Worm (Caenorhabditis elegans) whole organism, L1 larva: ENCODE results near the gene atg-18.

Source experiments
- C04F5.9 ChIP-seq: sonication (generic microtip); optimal IDR thresholded peaks from 2 replicates; lab custom pipeline; 2016; ENCODE audit warnings: missing genetic modification characterization, missing compliant biosample characterization
- F16B12.6 ChIP-seq: fragments of 150-350 bp; optimal IDR thresholded peaks from 2 replicates; lab custom pipeline; 2014; ENCODE audit warnings: missing biosample characterization, missing genetic modification characterization
- aha-1 ChIP-seq: fragments of 150-350 bp; optimal IDR thresholded peaks from 2 replicates; lab custom pipeline; 2014; ENCODE audit warnings: missing biosample characterization, missing genetic modification characterization
- ceh-82 ChIP-seq, 3 experiments: fragments of 150-350 bp in 1 of 3; sonication (generic microtip) in 2 of 3; optimal IDR thresholded peaks; 2 replicates each; lab custom pipeline; 2014 to 2017; ENCODE audit warnings: missing biosample characterization in 3 of 3, missing genetic modification characterization in 3 of 3
- ceh-88 ChIP-seq: fragments of 200-800 bp; sonication (Bioruptor generic); IDR thresholded peaks from 2 replicates; pipeline ENCODE4 v1.3.6; 2022; ENCODE audit warnings: missing genetic modification characterization, missing compliant biosample characterization
- ceh-90 ChIP-seq: sonication (generic microtip); optimal IDR thresholded peaks from 2 replicates; lab custom pipeline; 2016; ENCODE audit warnings: missing genetic modification characterization, missing compliant biosample characterization
- ces-1 ChIP-seq: fragments of 150-350 bp; optimal IDR thresholded peaks from 2 replicates; lab custom pipeline; 2014; ENCODE audit warnings: missing biosample characterization, missing genetic modification reagents, missing genetic modification characterization
- efl-1 ChIP-seq, 4 experiments: fragments of 150-350 bp; optimal IDR thresholded peaks in 3 of 4; peaks in 1 of 4; 1 replicate in 1 of 4; 2 replicates in 3 of 4; lab custom pipeline; 2014; ENCODE audit warnings: missing biosample characterization in 2 of 4, missing genetic modification characterization in 2 of 4, missing genetic modification reagents in 2 of 4
- efl-3 ChIP-seq: fragments of 200-800 bp; sonication (Bioruptor generic); optimal IDR thresholded peaks from 2 replicates; lab custom pipeline; 2018; ENCODE audit warnings: mild to moderate bottlenecking, missing genetic modification characterization, missing compliant biosample characterization
- egl-13 ChIP-seq: sonication (generic microtip); optimal IDR thresholded peaks from 2 replicates; lab custom pipeline; 2016; ENCODE audit warnings: missing genotype, missing genetic modification reagents, missing genetic modification characterization, missing compliant biosample characterization
- elt-2 ChIP-seq: sonication (generic microtip); optimal IDR thresholded peaks from 2 replicates; lab custom pipeline; 2016; ENCODE audit warnings: missing genetic modification characterization, mild to moderate bottlenecking, inconsistent platforms, missing compliant biosample characterization, missing genetic modification reagents
- elt-3 ChIP-seq, 6 experiments: fragments of 150-350 bp in 1 of 6; sonication (generic microtip); optimal IDR thresholded peaks; 2 replicates each; lab custom pipeline; 2017 to 2018; ENCODE audit warnings: missing biosample characterization in 6 of 6, missing genetic modification characterization in 6 of 6, inconsistent platforms in 1 of 6
- ets-5 ChIP-seq: fragments of 200-800 bp; sonication (Bioruptor generic); IDR thresholded peaks from 2 replicates; pipeline ENCODE4 v1.3.6; 2022; ENCODE audit warnings: missing genetic modification characterization, missing compliant biosample characterization
- fkh-10 ChIP-seq: sonication (generic microtip); optimal IDR thresholded peaks from 2 replicates; lab custom pipeline; 2017; ENCODE audit warnings: missing biosample characterization, missing genetic modification reagents, missing genetic modification characterization
- fkh-4 ChIP-seq: sonication (generic microtip); optimal IDR thresholded peaks from 2 replicates; lab custom pipeline; 2016; ENCODE audit warnings: missing compliant biosample characterization, missing genetic modification characterization, borderline replicate concordance
- fkh-8 ChIP-seq: sonication (generic microtip); optimal IDR thresholded peaks from 2 replicates; lab custom pipeline; 2016; ENCODE audit warnings: mild to moderate bottlenecking, missing genetic modification characterization, missing compliant biosample characterization
- grh-1 ChIP-seq: fragments of 200-800 bp; sonication (Bioruptor generic); IDR thresholded peaks from 2 replicates; pipeline ENCODE4 v1.3.6; 2022; ENCODE audit warnings: missing genetic modification reagents, missing genetic modification characterization, missing compliant biosample characterization
- hpl-2 ChIP-seq: fragments of 150-350 bp; optimal IDR thresholded peaks from 2 replicates; lab custom pipeline; 2014; ENCODE audit warnings: missing biosample characterization, missing genetic modification reagents, missing genetic modification characterization
- irx-1 ChIP-seq: sonication (generic microtip); optimal IDR thresholded peaks from 2 replicates; lab custom pipeline; 2016; ENCODE audit warnings: missing genetic modification characterization, missing compliant biosample characterization
- jun-1 ChIP-seq: fragments of 150-350 bp; optimal IDR thresholded peaks from 2 replicates; lab custom pipeline; 2014; ENCODE audit warnings: missing biosample characterization, missing genetic modification reagents, missing genetic modification characterization
- lin-14 ChIP-seq: fragments of 200-800 bp; sonication (Bioruptor generic); optimal IDR thresholded peaks from 2 replicates; lab custom pipeline; 2018; ENCODE audit warnings: mild to moderate bottlenecking, missing genetic modification characterization, moderate library complexity, missing compliant biosample characterization
- lin-35 ChIP-seq, 2 experiments: fragments of 150-350 bp; optimal IDR thresholded peaks; 2 replicates each; lab custom pipeline; 2014; ENCODE audit warnings: missing biosample characterization in 2 of 2, missing genetic modification characterization in 2 of 2, missing genetic modification reagents in 2 of 2
- lin-39 ChIP-seq: fragments of 150-350 bp; optimal IDR thresholded peaks from 2 replicates; lab custom pipeline; 2014; ENCODE audit warnings: missing biosample characterization, missing genetic modification reagents, missing genetic modification characterization
- mdl-1 ChIP-seq, 2 experiments: fragments of 150-350 bp; optimal IDR thresholded peaks; 2 replicates each; lab custom pipeline; 2014 to 2017; ENCODE audit warnings: missing biosample characterization in 2 of 2, missing genetic modification characterization in 2 of 2, inconsistent platforms in 1 of 2
- nhr-11 ChIP-seq: fragments of 150-350 bp; optimal IDR thresholded peaks from 2 replicates; lab custom pipeline; 2014; ENCODE audit warnings: missing biosample characterization, missing genetic modification characterization
- nhr-12 ChIP-seq: sonication (generic microtip); optimal IDR thresholded peaks from 2 replicates; lab custom pipeline; 2017; ENCODE audit warnings: missing biosample characterization, missing genetic modification characterization
- nhr-20 ChIP-seq: sonication (generic microtip); optimal IDR thresholded peaks from 2 replicates; lab custom pipeline; 2016; ENCODE audit warnings: mild to moderate bottlenecking, missing genetic modification characterization, missing compliant biosample characterization
- nhr-28 ChIP-seq: fragments of 150-350 bp; optimal IDR thresholded peaks from 2 replicates; lab custom pipeline; 2014; ENCODE audit warnings: missing biosample characterization, missing genetic modification characterization
- nhr-47 ChIP-seq: sonication (generic microtip); optimal IDR thresholded peaks from 2 replicates; lab custom pipeline; 2016; ENCODE audit warnings: mild to moderate bottlenecking, missing genetic modification characterization, moderate library complexity, missing compliant biosample characterization
- nhr-71 ChIP-seq: sonication (generic microtip); optimal IDR thresholded peaks from 2 replicates; lab custom pipeline; 2016; ENCODE audit warnings: mild to moderate bottlenecking, missing genetic modification characterization, moderate library complexity, missing compliant biosample characterization
- nhr-85 ChIP-seq: sonication (generic microtip); peaks from one replicate; lab custom pipeline; 2016; ENCODE audit warnings: missing genetic modification characterization, inconsistent platforms, missing compliant biosample characterization
- nhr-90 ChIP-seq: sonication (generic microtip); optimal IDR thresholded peaks from 2 replicates; lab custom pipeline; 2016; ENCODE audit warnings: mild to moderate bottlenecking, missing genetic modification characterization, missing compliant biosample characterization; ENCODE audit not compliant: poor library complexity
- pax-3 ChIP-seq: fragments of 200-800 bp; sonication (Bioruptor generic); optimal IDR thresholded peaks from 2 replicates; lab custom pipeline; 2018; ENCODE audit warnings: mild to moderate bottlenecking, missing genetic modification characterization, moderate library complexity, missing compliant biosample characterization
- pqm-1 ChIP-seq: sonication (generic microtip); optimal IDR thresholded peaks from 3 replicates; lab custom pipeline; 2017; ENCODE audit warnings: missing biosample characterization, missing genetic modification characterization
- skn-1 ChIP-seq: fragments of 150-350 bp; optimal IDR thresholded peaks from 2 replicates; lab custom pipeline; 2014; ENCODE audit warnings: missing biosample characterization, missing genetic modification characterization
- sox-4 ChIP-seq: sonication (generic microtip); optimal IDR thresholded peaks from 2 replicates; lab custom pipeline; 2016; ENCODE audit warnings: missing genetic modification characterization, missing compliant biosample characterization
- swsn-7 ChIP-seq: sonication (generic microtip); optimal IDR thresholded peaks from 2 replicates; lab custom pipeline; 2016; ENCODE audit warnings: missing genetic modification characterization, missing compliant biosample characterization
- tbx-2 ChIP-seq: sonication (generic microtip); optimal IDR thresholded peaks from 2 replicates; lab custom pipeline; 2016; ENCODE audit warnings: missing genetic modification characterization, missing compliant biosample characterization
- tlp-1 ChIP-seq: fragments of 150-350 bp; optimal IDR thresholded peaks from 2 replicates; lab custom pipeline; 2014; ENCODE audit warnings: missing biosample characterization, missing genetic modification characterization
- unc-30 ChIP-seq: sonication (generic microtip); optimal IDR thresholded peaks from 2 replicates; lab custom pipeline; 2017; ENCODE audit warnings: missing biosample characterization, missing genetic modification characterization
- unc-86 ChIP-seq: sonication (generic microtip); optimal IDR thresholded peaks from 2 replicates; lab custom pipeline; 2016; ENCODE audit warnings: missing genetic modification characterization, missing compliant biosample characterization
- unc-98 ChIP-seq: fragments of 200-800 bp; sonication (Bioruptor generic); IDR thresholded peaks from 2 replicates; pipeline ENCODE4 v1.3.6; 2022; ENCODE audit warnings: missing genetic modification characterization, missing compliant biosample characterization
- vab-15 ChIP-seq: sonication (generic microtip); optimal IDR thresholded peaks from 2 replicates; lab custom pipeline; 2017; ENCODE audit warnings: missing genotype, mild to moderate bottlenecking, missing genetic modification characterization, missing compliant biosample characterization
- xbp-1 ChIP-seq: sonication (generic microtip); optimal IDR thresholded peaks from 2 replicates; lab custom pipeline; 2016; ENCODE audit warnings: missing genetic modification characterization, missing compliant biosample characterization
- zag-1 ChIP-seq: fragments of 150-350 bp; optimal IDR thresholded peaks from 2 replicates; lab custom pipeline; 2014; ENCODE audit warnings: missing biosample characterization, missing genetic modification characterization
- zip-4 ChIP-seq: fragments of 200-800 bp; sonication (Bioruptor generic); optimal IDR thresholded peaks from 2 replicates; lab custom pipeline; 2018; ENCODE audit warnings: mild to moderate bottlenecking, missing genetic modification characterization, moderate library complexity, missing compliant biosample characterization
- ztf-11 ChIP-seq, 2 experiments: sonication (generic microtip); optimal IDR thresholded peaks; 2 replicates each; lab custom pipeline; 2016 to 2017; ENCODE audit warnings: missing genetic modification characterization in 2 of 2, missing biosample characterization in 1 of 2, missing compliant biosample characterization in 1 of 2

Gene atg-18

ce11 chrV:8652177-8652576 is 21.1 kb upstream of the atg-18 start (continued):
- TF ChIP-seq irx-1, result peak; percentile 23
- no peak for TF ChIP-seq efl-3
- no peak for TF ChIP-seq mdl-1 (tag; optimal IDR thresholded peaks at IDR 0.05; lab: Kevin White, UChicago)
- no peak for TF ChIP-seq lin-39 (tag; lab: Kevin White, UChicago)
- TF ChIP-seq nhr-11, result no peak
- TF ChIP-seq nhr-90 (tag; lab: Kevin White, UChicago), result no peak
- no peak for TF ChIP-seq sox-4 (tag; lab: Kevin White, UChicago)

- TF ChIP-seq F16B12.6 (tag; lab: Kevin White, UChicago) (no peak), jun-1 (peak; percentile 58), grh-1 (GFP tag; lab: Robert Waterston, UW) (no peak), fkh-4 (tag; lab: Kevin White, UChicago) (no peak), aha-1 (tag; lab: Kevin White, UChicago) (no peak), lin-14 (GFP tag; lab: Kevin White, UChicago) (peak; percentile 41), ces-1 (GFP tag; lab: Kevin White, UChicago) (no peak), efl-1 (optimal IDR thresholded peaks at IDR 0.05; lab: Kevin White, UChicago) (no peak), efl-1 (GFP tag; optimal IDR thresholded peaks at IDR 0.05 in 1 of 2; lab: Kevin White, UChicago) (peak in 1 of 2 experiments; percentile 72), nhr-20 (peak; percentile 17), tlp-1 (tag; lab: Kevin White, UChicago) (peak; percentile 71), elt-2 (tag; lab: Kevin White, UChicago) (peak; percentile 98), nhr-47 (no peak), C04F5.9 (tag; lab: Kevin White, UChicago) (no peak), fkh-8 (tag; lab: Kevin White, UChicago) (no peak), tbx-2 (tag; lab: Kevin White, UChicago) (no peak), unc-86 (tag; lab: Kevin White, UChicago) (no peak), lin-35 (GFP tag; optimal IDR thresholded peaks at IDR 0.05; lab: Kevin White, UChicago) (peak in 1 of 2 experiments; percentile 32), lin-39 (tag; lab: Kevin White, UChicago) (no peak), pqm-1 (tag; lab: Kevin White, UChicago) (no peak), sox-4 (tag; lab: Kevin White, UChicago) (no peak), irx-1 (no peak)
These were observed 20.0 kb upstream of the atg-18 start for ce11 chrV:8651007-8651711.

ce11 chrV:8650365-8650764 is 19.2 kb upstream of the atg-18 start:
- no peak for TF ChIP-seq skn-1 (tag; lab: Kevin White, UChicago)
- TF ChIP-seq unc-30 (tag; lab: Kevin White, UChicago), result no peak
- no peak for TF ChIP-seq ceh-82 (tag; optimal IDR thresholded peaks at IDR 0.05; lab: Kevin White, UChicago)
- no peak for TF ChIP-seq fkh-8 (tag; lab: Kevin White, UChicago)
- TF ChIP-seq ceh-88 (GFP tag; lab: Robert Waterston, UW), result no peak
- no peak for TF ChIP-seq zip-4 (GFP tag; lab: Kevin White, UChicago)
- no peak for TF ChIP-seq nhr-71
- no peak for TF ChIP-seq ztf-11 (tag; optimal IDR thresholded peaks at IDR 0.05; lab: Kevin White, UChicago)
- TF ChIP-seq egl-13, result no peak

ce11 chrV:8648251-8648650 is 17.1 kb upstream of the atg-18 start:
- TF ChIP-seq swsn-7, result no peak
- TF ChIP-seq xbp-1, result no peak
- TF ChIP-seq lin-35 (GFP tag; optimal IDR thresholded peaks at IDR 0.05; lab: Kevin White, UChicago), result peak in 1 of 2 experiments; percentile 22
- no peak for TF ChIP-seq elt-3 (tag; optimal IDR thresholded peaks at IDR 0.05; lab: Kevin White, UChicago)
- TF ChIP-seq hpl-2 (GFP tag; lab: Kevin White, UChicago), result no peak
- TF ChIP-seq zag-1 (tag; lab: Kevin White, UChicago), result no peak
- TF ChIP-seq sox-4 (tag; lab: Kevin White, UChicago), result no peak
- TF ChIP-seq pax-3 (tag; lab: Kevin White, UChicago), result peak; percentile 1
- TF ChIP-seq nhr-12 (tag; lab: Kevin White, UChicago), result no peak
- TF ChIP-seq nhr-28 (tag; lab: Kevin White, UChicago), result no peak
- peak; percentile 57 for TF ChIP-seq pqm-1 (tag; lab: Kevin White, UChicago)
- no peak for TF ChIP-seq unc-30 (tag; lab: Kevin White, UChicago)
- TF ChIP-seq fkh-10 (GFP tag; lab: Kevin White, UChicago), result no peak
- TF ChIP-seq irx-1, result no peak
- no peak for TF ChIP-seq ets-5 (GFP tag; lab: Robert Waterston, UW)
- TF ChIP-seq vab-15, result no peak
- no peak for TF ChIP-seq nhr-11
- no peak for TF ChIP-seq nhr-85
- no peak for TF ChIP-seq ceh-90 (tag; lab: Kevin White, UChicago)
- no peak for TF ChIP-seq unc-98 (GFP tag; lab: Robert Waterston, UW)
